Fruit fly (Drosophila melanogaster) whole organism: ENCODE measurements around the gene cindr.
A peak's percentile ranks its signal among the peaks of the same experiment; 100 is the strongest.

Experiments
- CG8478 ChIP-seq: fragments of >200 bp; optimal IDR thresholded peaks from 2 replicates; lab custom pipeline; 2018; ENCODE audit warnings: inconsistent platforms
- Dll ChIP-seq: fragments of >200 bp; optimal IDR thresholded peaks from 2 replicates; lab custom pipeline; 2017
- EcR ChIP-seq, 2 experiments: fragments of >200 bp; optimal IDR thresholded peaks; 2 replicates each; lab custom pipeline; 2017; ENCODE audit warnings: missing biosample characterization in 2 of 2, missing genetic modification characterization in 2 of 2, missing genetic modification reagents in 2 of 2
- pan ChIP-seq: fragments of >200 bp; optimal IDR thresholded peaks from 2 replicates; lab custom pipeline; 2017
- psq ChIP-seq: fragments of >200 bp; optimal IDR thresholded peaks from 2 replicates; lab custom pipeline; 2017
- usp ChIP-seq: fragments of >200 bp; optimal IDR thresholded peaks from 2 replicates; lab custom pipeline; 2017; ENCODE audit warnings: missing biosample characterization, missing genetic modification characterization, mixed read lengths

cindr gene

DNA sequence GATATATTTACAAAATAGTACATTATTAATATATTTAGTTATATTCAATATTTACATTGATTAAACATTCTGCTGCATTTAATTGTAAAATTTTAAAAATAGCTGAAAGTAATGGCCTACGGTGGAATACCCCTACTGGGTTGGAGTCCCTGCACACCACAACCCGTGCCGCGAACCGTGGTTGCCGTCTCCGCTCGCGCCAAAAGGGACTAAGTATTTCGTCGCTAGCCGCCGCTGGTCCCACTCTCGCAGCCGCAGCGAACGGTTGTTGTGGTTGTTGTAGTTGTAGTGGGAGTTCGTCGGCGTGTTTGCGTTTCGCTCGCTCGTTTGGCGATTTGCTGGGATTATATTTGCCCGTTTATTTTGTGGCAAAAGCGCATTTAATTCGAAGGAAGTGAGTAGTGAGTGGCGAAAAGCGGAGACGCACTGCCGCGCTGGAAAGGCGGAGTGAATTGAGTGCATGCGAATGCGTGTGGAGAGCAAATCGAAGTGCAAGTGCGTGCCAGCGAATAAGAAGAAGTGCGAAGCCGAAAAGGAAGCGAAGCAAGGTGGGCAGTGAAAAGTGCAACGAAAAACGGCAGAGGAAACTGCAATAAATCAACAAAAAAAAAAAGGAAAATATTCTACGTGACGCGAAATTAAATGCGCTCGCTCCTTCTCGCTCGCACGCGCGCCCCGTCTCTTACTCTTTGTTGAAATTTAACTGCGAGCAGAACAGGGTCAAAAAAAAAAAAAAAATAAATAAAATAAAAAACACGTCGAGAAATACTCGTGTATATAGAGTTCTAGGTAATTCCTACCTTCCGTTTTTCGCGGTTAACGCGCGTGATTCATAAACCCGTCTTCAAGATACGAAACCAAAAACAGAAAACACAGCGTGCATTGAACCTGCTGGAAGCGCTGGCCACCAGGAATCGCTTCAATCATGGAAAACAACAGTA is at the start of gene cindr:
Gene cindr, plus strand, starts transcription at position 272 of the 941 bp plus-strand sequence.
- TF ChIP-seq psq (lab: Kevin White, UChicago), result no peak
- no peak for TF ChIP-seq EcR (GFP tag; optimal IDR thresholded peaks at IDR 0.05; lab: Kevin White, UChicago)

DNA sequence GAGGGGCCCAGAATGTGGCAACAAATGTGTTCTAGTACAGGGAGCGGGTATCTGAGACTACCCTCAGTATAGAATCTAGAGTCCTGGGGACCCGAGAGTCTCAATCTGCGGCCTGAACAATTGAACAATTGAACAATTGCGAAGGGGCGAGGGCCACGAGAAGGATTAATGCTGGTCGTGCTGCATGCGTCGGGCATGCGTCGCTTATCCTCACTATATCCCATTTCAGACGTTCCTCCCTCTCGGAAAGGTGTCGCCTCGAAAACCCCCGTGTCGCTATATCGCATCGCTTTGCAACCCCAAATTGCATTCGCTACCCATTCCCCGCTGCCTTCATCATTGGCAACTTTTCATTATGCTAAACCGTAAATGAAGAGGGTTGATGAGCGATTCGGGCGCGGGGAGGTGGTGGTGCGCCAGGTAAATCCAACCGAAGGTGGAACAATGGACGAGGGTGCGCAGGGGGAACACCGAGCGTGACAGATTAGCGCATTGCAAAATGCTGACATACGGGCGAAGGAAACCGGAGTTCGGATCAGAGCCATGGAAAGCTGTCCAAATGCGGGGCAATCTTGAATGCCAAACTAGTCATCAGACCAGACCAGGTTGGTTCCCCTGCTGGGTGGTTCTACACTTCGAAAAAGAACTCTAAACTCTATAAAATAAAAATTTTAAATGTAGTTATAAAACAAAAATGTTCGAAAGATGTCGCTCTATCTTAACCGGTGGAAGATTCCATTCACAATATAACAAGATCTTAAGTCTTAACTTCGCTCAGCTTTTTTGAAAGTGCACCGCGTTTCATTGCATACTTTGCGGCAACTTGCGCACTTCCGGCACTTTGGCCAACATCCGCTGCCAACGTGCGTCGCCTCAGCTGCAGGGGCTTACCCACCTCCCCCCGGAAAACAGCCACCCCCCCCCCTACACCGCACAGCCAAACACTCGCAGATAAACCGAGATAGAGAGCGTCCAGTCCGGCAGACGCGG is 49.4 kb upstream of the cindr start:
- no peak for TF ChIP-seq Dll (lab: Kevin White, UChicago)
- no peak for TF ChIP-seq CG8478
- no peak for TF ChIP-seq pan (lab: Kevin White, UChicago)
- no peak for TF ChIP-seq EcR (GFP tag; optimal IDR thresholded peaks at IDR 0.05; lab: Kevin White, UChicago)
- no peak for TF ChIP-seq psq (lab: Kevin White, UChicago)
- no peak for TF ChIP-seq usp (GFP tag; lab: Kevin White, UChicago)

DNA sequence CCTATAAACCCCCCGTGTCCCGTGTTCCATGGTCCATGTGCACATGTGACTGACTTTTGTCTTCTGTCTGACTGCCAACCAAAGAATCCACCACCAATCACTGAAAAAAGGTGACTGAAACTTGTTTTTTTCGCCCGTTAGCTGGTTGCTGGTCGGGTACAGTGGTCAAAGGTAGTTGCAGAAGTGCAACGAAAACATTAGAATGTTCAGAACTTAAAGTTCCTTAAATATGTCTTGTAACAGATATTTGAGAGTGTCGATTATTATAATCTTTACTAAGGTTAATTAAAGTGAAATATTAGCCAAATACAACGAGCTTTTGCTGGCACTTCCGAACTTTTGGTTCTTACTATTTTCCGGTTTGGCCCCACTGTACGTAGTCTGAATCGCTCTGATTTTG is 47.3 kb upstream of the cindr start:
- no peak for TF ChIP-seq psq (lab: Kevin White, UChicago)
- no peak for TF ChIP-seq EcR (GFP tag; optimal IDR thresholded peaks at IDR 0.05; lab: Kevin White, UChicago)
- TF ChIP-seq CG8478, result no peak
- TF ChIP-seq usp (GFP tag; lab: Kevin White, UChicago), result no peak
- TF ChIP-seq pan (lab: Kevin White, UChicago), result no peak
- no peak for TF ChIP-seq Dll (lab: Kevin White, UChicago)

DNA sequence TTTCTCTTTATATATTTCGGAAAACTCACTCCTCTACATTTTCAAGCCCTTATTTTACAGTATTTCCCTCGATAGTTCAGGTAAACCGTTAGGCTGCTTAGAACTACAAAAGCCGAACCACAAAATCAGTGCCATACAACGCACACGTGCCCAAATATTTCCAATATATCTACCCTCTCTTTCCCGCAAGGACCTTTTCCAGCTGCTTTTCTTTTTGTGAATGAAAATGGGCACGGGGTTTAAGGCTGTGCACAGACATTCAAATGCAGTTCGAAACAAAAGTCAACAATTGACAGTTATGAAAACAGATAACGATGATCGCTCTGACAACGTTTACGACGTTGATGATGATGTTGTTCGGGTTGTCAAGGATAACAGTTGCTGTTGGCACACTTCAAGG is 46.2 kb upstream of the cindr start:
- TF ChIP-seq psq (lab: Kevin White, UChicago) (no peak), CG8478 (no peak), EcR (GFP tag; optimal IDR thresholded peaks at IDR 0.05; lab: Kevin White, UChicago) (no peak), pan (lab: Kevin White, UChicago) (no peak), Dll (lab: Kevin White, UChicago) (no peak)

DNA sequence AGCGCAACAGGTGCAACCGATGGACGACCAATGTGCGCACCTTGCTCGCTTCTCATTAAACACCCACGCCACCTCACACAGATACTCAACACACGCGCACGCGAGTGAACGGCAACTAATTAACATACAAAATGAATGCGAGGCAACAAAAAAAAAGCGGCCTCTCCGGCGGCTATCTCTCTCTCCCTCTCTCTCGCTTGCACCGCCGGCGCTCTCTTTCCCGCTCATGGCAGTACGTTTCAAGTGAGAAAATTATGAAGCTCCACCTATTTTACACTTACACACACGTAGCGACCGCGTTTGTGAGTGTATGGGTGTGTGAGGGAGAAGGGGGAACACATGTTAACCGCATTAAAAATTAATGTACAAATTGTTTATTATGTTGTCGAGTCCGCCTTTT is 44.3 kb upstream of the cindr start:
- TF ChIP-seq CG8478 (peak; percentile 61), pan (lab: Kevin White, UChicago) (no peak), usp (GFP tag; lab: Kevin White, UChicago) (no peak), Dll (lab: Kevin White, UChicago) (no peak), EcR (GFP tag; optimal IDR thresholded peaks at IDR 0.05; lab: Kevin White, UChicago) (no peak), psq (lab: Kevin White, UChicago) (no peak)

DNA sequence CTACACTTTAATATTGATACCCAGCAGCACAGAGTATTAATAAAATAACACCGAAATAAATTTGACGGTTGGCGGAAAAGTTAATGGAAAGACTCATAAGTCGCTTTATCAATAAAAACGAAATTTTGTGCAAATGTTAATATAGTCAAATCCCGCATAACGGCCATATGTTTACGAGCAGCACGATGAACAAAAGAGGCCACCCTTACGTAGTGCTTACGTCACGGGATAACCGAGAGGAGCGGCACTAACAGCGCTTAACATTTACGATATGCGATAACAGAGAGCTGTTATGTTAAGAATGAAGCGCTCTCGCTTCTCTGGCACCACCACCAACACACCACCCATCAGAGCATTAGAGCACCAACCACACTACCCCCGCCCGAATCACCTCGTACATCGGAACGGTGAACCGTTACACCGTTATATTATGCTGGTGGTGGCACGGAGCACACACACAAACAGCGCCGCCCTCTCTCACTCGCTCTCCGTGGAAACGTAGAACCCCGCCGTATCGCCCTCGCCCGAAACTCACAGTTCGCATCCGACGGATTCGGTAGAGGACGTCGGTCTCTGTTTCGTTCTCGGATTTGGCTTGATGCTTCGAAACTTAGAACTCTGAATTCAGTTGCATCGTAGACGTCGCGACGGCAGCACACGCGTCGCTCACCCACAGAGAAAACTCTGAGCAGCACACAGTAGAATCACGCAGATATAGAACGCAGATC is 42.9 kb upstream of the cindr start, which contains the start of gene zfh1:
Gene zfh1, plus strand, starts transcription at position 621 of the 728 bp plus-strand sequence.
- TF ChIP-seq Dll (lab: Kevin White, UChicago) (peak; percentile 70), CG8478 (no peak), EcR (GFP tag; optimal IDR thresholded peaks at IDR 0.05; lab: Kevin White, UChicago) (no peak), usp (GFP tag; lab: Kevin White, UChicago) (no peak)

DNA sequence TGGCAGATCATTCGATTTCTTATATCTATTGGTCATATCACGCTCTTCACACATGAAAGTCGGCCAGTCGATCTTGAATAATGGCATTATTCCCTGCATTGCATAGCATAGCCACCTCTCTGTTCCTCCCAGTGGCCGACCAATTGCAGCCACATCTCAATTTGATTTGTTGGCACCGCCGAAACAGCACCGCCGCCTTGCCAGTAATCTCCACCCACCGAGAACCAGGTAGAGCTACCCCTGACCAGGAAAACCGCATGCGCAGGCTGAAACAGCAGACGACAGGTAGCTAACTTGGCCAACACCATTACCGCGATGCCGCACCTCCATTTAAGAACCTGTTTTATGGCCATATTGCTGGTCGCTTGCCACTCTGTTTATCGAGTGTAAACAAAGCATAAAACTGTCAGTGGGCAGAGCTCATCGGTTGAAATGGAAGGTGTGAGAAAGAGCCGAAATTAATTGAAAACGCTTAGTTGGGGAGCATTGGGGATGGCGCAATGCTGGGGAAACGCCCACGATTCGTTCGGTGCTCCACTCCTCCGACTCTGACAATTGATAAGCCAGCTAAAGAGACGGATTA is 41.4 kb upstream of the cindr start:
- no peak for TF ChIP-seq usp (GFP tag; lab: Kevin White, UChicago)
- no peak for TF ChIP-seq psq (lab: Kevin White, UChicago)
- TF ChIP-seq pan (lab: Kevin White, UChicago), result no peak
- no peak for TF ChIP-seq CG8478
- no peak for TF ChIP-seq Dll (lab: Kevin White, UChicago)
- no peak for TF ChIP-seq EcR (GFP tag; optimal IDR thresholded peaks at IDR 0.05; lab: Kevin White, UChicago)

DNA sequence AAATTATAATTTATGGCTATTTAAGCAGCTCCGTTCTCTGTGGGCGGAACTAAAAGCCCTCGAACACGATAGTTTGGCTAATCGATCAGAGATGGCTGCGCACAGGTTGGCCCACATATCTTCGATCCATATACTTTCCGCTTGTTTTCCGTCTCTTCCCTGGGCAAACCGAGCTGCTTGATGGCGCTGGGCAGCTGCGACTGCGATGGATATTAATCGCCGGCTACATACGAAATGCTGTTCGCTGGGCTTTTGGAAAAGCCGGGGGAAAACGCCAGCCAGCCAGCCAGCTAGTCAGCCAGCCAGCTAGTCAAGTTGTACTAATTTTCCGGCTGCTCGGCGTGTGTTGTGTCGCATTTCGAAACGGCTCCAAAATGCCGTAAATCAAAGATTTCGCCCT is 40.9 kb upstream of the cindr start:
- TF ChIP-seq psq (lab: Kevin White, UChicago) (no peak), EcR (GFP tag; optimal IDR thresholded peaks at IDR 0.05; lab: Kevin White, UChicago) (no peak), Dll (lab: Kevin White, UChicago) (no peak), CG8478 (no peak), usp (GFP tag; lab: Kevin White, UChicago) (no peak), pan (lab: Kevin White, UChicago) (no peak)

DNA sequence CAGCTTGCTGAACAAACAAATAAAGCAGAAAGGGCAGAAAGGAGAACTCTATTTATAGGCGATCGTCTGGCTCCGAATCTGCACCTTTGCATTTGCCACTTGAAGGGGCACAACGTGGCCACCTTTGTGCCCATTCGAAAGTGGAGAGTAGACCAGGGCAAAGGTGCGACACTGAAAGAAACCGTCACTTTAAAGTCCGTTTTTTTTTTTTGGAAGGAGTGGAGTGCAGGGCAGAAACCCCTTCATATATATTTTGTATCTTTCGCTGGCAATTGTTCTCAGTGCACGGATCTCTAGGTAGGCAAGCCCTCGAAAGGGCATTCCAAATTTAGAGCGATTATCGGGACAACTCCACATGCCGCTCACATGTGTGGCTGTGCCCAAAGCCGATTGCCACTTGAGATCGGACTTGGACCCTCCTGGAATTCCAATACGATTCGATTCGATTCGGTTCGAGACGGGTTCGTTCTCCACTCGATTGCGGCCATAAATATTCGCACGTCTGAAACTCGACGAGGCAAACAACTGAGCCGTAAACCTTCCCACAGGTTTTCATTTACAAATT is 38.3 kb upstream of the cindr start:
- TF ChIP-seq pan (lab: Kevin White, UChicago), result no peak
- TF ChIP-seq usp (GFP tag; lab: Kevin White, UChicago), result no peak
- TF ChIP-seq Dll (lab: Kevin White, UChicago), result no peak
- TF ChIP-seq psq (lab: Kevin White, UChicago), result no peak
- TF ChIP-seq CG8478, result no peak
- TF ChIP-seq EcR (GFP tag; optimal IDR thresholded peaks at IDR 0.05; lab: Kevin White, UChicago), result no peak

DNA sequence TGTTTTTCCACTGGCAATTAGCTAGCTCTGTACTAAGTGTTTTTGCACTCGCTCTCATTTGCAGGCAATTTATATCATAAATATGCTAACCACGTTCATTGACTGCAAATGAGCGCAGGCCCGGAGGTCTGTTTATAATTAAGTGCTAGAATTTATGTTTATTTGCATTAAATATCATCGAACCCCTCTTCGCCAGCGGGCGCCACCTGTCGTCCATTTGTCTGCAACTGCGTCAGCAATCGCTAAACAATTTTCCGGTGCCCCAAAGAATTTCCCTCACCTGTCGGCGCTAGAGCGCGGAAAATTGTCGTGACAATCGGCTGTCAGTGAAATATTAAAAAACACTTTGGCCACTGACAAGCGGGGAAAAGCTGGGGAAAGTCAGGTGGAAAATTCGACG is 37.7 kb upstream of the cindr start:
- TF ChIP-seq usp (GFP tag; lab: Kevin White, UChicago), result no peak
- no peak for TF ChIP-seq EcR (GFP tag; optimal IDR thresholded peaks at IDR 0.05; lab: Kevin White, UChicago)
- TF ChIP-seq psq (lab: Kevin White, UChicago), result no peak
- TF ChIP-seq Dll (lab: Kevin White, UChicago), result no peak
- TF ChIP-seq CG8478, result no peak
- TF ChIP-seq pan (lab: Kevin White, UChicago), result no peak
